Worm (Caenorhabditis elegans): ENCODE results near the gene parg-2.

parg-2 gene

DNA sequence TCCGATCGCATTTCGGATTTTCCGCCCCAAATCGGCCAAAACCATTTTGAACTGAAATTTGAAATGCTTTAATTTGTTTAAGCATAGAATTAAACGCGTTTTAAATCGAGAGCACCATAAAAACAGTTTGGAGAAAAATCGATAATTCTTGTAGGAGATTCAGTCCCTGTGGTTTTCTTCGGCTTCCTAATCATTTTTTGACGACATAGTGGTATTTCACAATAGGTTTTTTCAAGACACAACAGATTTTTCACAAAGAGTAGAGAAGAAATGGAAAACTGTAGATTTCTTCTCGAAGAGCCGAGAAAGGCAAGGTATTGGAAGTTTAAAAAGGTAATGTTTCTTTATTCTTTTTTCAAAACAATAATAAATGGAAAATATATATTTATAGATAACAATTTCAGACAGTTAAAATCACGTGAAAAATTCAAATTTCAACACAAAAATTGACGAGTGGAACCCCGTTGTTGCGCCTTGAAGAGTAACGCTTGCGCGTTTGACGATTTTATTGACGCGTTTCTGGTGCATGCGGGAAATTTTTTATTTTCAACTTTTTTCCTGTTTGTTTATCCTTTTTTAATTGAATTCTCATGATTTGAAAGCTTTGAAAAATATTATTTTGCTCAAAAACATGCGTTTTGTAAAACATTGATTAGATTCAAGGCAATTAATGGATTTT, 28.9 kb upstream of the parg-2 start, which contains the start of gene F21D5.7 (continued):
- TF ChIP-seq aly-2 (tag; optimal IDR thresholded peaks at IDR 0.05) (no peak), ztf-11 (tag; optimal IDR thresholded peaks at IDR 0.05) (no peak), mxl-2 (GFP tag; conservative IDR thresholded peaks at IDR 0.05) (no peak), zfp-3 (GFP tag; conservative IDR thresholded peaks at IDR 0.05) (peak; percentile 35; the same call in 1 of the 2 replicates), hlh-30 (tag; optimal IDR thresholded peaks at IDR 0.05; ENCODE audit: insufficient read depth) (peak; percentile 90), nhr-6 (tag; optimal IDR thresholded peaks at IDR 0.05) (peak; percentile 46), madf-9 (GFP tag; conservative IDR thresholded peaks at IDR 0.05) (0 out of 2 replicates have a peak, but pooled peaks have one; percentile 37), nhr-11 (tag; optimal IDR thresholded peaks at IDR 0.05) (peak; percentile 12), nhr-48 (tag; optimal IDR thresholded peaks at IDR 0.05) (peak; percentile 13), mxl-3 (GFP tag; optimal IDR thresholded peaks at IDR 0.05) (peak; percentile 15), gei-8 (GFP tag; optimal IDR thresholded peaks at IDR 0.05) (no peak), spr-3 (GFP tag; optimal IDR thresholded peaks at IDR 0.05) (no peak), zag-1 (tag; optimal IDR thresholded peaks at IDR 0.05) (no peak), snpc-4 (tag; optimal IDR thresholded peaks at IDR 0.05) (no peak), nhr-41 (GFP tag; IDR thresholded peaks at IDR 0.05) (no peak), aha-1 (tag) (peak; percentile 76), ces-1 (GFP tag; optimal IDR thresholded peaks at IDR 0.05) (no peak), daf-8 (GFP tag; IDR thresholded peaks at IDR 0.05) (no peak), skn-1 (tag; optimal IDR thresholded peaks at IDR 0.05) (no peak), rbr-2 (tag; optimal IDR thresholded peaks at IDR 0.05) (peak; percentile 64), lin-15B (tag; optimal IDR thresholded peaks at IDR 0.05) (no peak), dve-1 (tag; optimal IDR thresholded peaks at IDR 0.05; ENCODE audit: insufficient read depth) (peak; percentile 91), mdl-1 (tag; optimal IDR thresholded peaks at IDR 0.05) (peak in 1 of 2 experiments; percentile 51), nhr-102 (tag; optimal IDR thresholded peaks at IDR 0.05) (peak; percentile 74), nhr-237 (tag; optimal IDR thresholded peaks at IDR 0.05) (no peak), T20F7.1 (GFP tag; optimal IDR thresholded peaks at IDR 0.05) (peak; percentile 86), jun-1 (tag; optimal IDR thresholded peaks at IDR 0.05) (no peak), lin-1 (GFP tag; IDR thresholded peaks at IDR 0.05) (no peak), F26F4.8 (GFP tag; conservative IDR thresholded peaks at IDR 0.05) (no peak), ceh-32 (tag; optimal IDR thresholded peaks at IDR 0.05; ENCODE audit: poor library complexity) (no peak), daf-12 (tag; optimal IDR thresholded peaks at IDR 0.05) (no peak), unc-39 (tag; optimal IDR thresholded peaks at IDR 0.05) (no peak), Y5F2A.4 (GFP tag; optimal IDR thresholded peaks at IDR 0.05) (no peak), nhr-42 (GFP tag; IDR thresholded peaks at IDR 0.05) (no peak), dmd-9 (GFP tag; IDR thresholded peaks at IDR 0.05) (no peak), zfp-2 (tag; optimal IDR thresholded peaks at IDR 0.05) (no peak), lin-13 (GFP tag; optimal IDR thresholded peaks at IDR 0.05) (peak; percentile 35), tag-97 (GFP tag; IDR thresholded peaks at IDR 0.05) (no peak), nhr-28 (tag; optimal IDR thresholded peaks at IDR 0.05) (peak; percentile 56), unc-130 (GFP tag; optimal IDR thresholded peaks at IDR 0.05) (peak; percentile 18), hmg-1.1 (GFP tag; IDR thresholded peaks at IDR 0.05) (peak; percentile 34; the same call in 1 of the 2 replicates), Y75B8A.6 (GFP tag; IDR thresholded peaks at IDR 0.05) (no peak), Y105C5A.15 (GFP tag; IDR thresholded peaks at IDR 0.05) (no peak), mes-2 (tag; optimal IDR thresholded peaks at IDR 0.05; ENCODE audit: poor library complexity, severe bottlenecking) (peak; percentile 76), lin-39 (tag; optimal IDR thresholded peaks at IDR 0.05) (no peak), ceh-82 (tag; optimal IDR thresholded peaks at IDR 0.05) (no peak), nhr-10 (tag; optimal IDR thresholded peaks at IDR 0.05) (no peak), ceh-28 (tag; optimal IDR thresholded peaks at IDR 0.05) (peak; percentile 33), ztf-7 (tag; optimal IDR thresholded peaks at IDR 0.05) (peak; percentile 72), zip-2 (tag; optimal IDR thresholded peaks at IDR 0.05) (no peak), T26A8.4 (GFP tag; IDR thresholded peaks at IDR 0.05) (peak; percentile 94; the same call in 1 of the 2 replicates), ceh-62 (tag; optimal IDR thresholded peaks at IDR 0.05) (no peak)

Measured in whole organism, L4 larva.